Worm (Caenorhabditis elegans) whole organism, early embryonic: ENCODE results near the gene C14A4.8.

Source experiments
- B0310.2 ChIP-seq: sonication (generic microtip); optimal IDR thresholded peaks from 2 replicates; lab custom pipeline; 2016; ENCODE audit warnings: mild to moderate bottlenecking, missing genetic modification characterization, missing compliant biosample characterization
- ama-1 ChIP-seq: fragments of 150-350 bp; optimal IDR thresholded peaks from 2 replicates; lab custom pipeline; 2014
- ceh-36 ChIP-seq: sonication (generic microtip); optimal IDR thresholded peaks from 2 replicates; lab custom pipeline; 2016; ENCODE audit warnings: missing genetic modification characterization, inconsistent platforms, missing compliant biosample characterization
- flt-1 ChIP-seq: fragments of 200-800 bp; sonication (Bioruptor generic); IDR thresholded peaks from 2 replicates; pipeline ENCODE4 v1.3.6; 2022; ENCODE audit warnings: missing genetic modification characterization, missing compliant biosample characterization
- hmbx-1 ChIP-seq: sonication (generic microtip); optimal IDR thresholded peaks from 2 replicates; lab custom pipeline; 2016; ENCODE audit warnings: mild to moderate bottlenecking, missing genetic modification characterization, missing compliant biosample characterization
- hmg-4 ChIP-seq: fragments of 200-800 bp; sonication (Bioruptor generic); optimal IDR thresholded peaks from 2 replicates; lab custom pipeline; 2018; ENCODE audit warnings: mild to moderate bottlenecking, missing genetic modification characterization, missing compliant biosample characterization
- hnd-1 ChIP-seq: sonication (generic microtip); optimal IDR thresholded peaks from 2 replicates; lab custom pipeline; 2016; ENCODE audit warnings: missing genetic modification characterization, missing compliant biosample characterization
- sea-1 ChIP-seq: fragments of 200-800 bp; sonication (Bioruptor generic); conservative IDR thresholded peaks from 2 replicates; pipeline ENCODE4 v1.3.6; 2022; ENCODE audit warnings: missing genetic modification characterization, missing compliant biosample characterization
- tra-4 ChIP-seq: sonication (generic microtip); optimal IDR thresholded peaks from 2 replicates; lab custom pipeline; 2017; ENCODE audit warnings: missing genetic modification characterization, missing compliant biosample characterization

- no peak for TF ChIP-seq ceh-36 (tag; lab: Kevin White, UChicago)
- TF ChIP-seq hmbx-1 (tag; lab: Kevin White, UChicago), result no peak
- TF ChIP-seq flt-1 (GFP tag; lab: Robert Waterston, UW), result no peak
- TF ChIP-seq hnd-1, result no peak
- TF ChIP-seq ama-1, result no peak
- TF ChIP-seq sea-1 (GFP tag; lab: Robert Waterston, UW), result no peak
- TF ChIP-seq tra-4, result no peak
- TF ChIP-seq B0310.2, result no peak
- no peak for TF ChIP-seq hmg-4
Observed at ce11 chrII:10612743-10613142, 14.8 kb upstream of the C14A4.8 start, which contains the start of gene C14A4.12.
